Fruit fly (Drosophila melanogaster): ENCODE data around the gene Chc.

Chc gene

dm6 chrX:15817823-15818222 is 17.5 kb downstream of the Chc start:
- TF ChIP-seq CG8478 (optimal IDR thresholded peaks at IDR 0.05) (no peak), Dll (optimal IDR thresholded peaks at IDR 0.05) (no peak)

dm6 chrX:15816905-15817304 is 18.4 kb downstream of the Chc start:
- TF ChIP-seq EcR (GFP tag; optimal IDR thresholded peaks at IDR 0.05) (no peak), usp (GFP tag; optimal IDR thresholded peaks at IDR 0.05) (no peak), pan (optimal IDR thresholded peaks at IDR 0.05) (no peak), Dll (optimal IDR thresholded peaks at IDR 0.05) (no peak), psq (optimal IDR thresholded peaks at IDR 0.05) (no peak), CG8478 (optimal IDR thresholded peaks at IDR 0.05) (no peak)

dm6 chrX:15816127-15816526 is 19.2 kb downstream of the Chc start:
- TF ChIP-seq CG8478 (optimal IDR thresholded peaks at IDR 0.05), result no peak

- TF ChIP-seq Dll (optimal IDR thresholded peaks at IDR 0.05) (no peak), psq (optimal IDR thresholded peaks at IDR 0.05) (no peak), CG8478 (optimal IDR thresholded peaks at IDR 0.05) (no peak), EcR (GFP tag; optimal IDR thresholded peaks at IDR 0.05) (no peak), pan (optimal IDR thresholded peaks at IDR 0.05) (no peak), usp (GFP tag; optimal IDR thresholded peaks at IDR 0.05) (no peak)
Measured at dm6 chrX:15814485-15814884, 20.8 kb downstream of the Chc start.

- TF ChIP-seq CG8478 (optimal IDR thresholded peaks at IDR 0.05) (no peak), usp (GFP tag; optimal IDR thresholded peaks at IDR 0.05) (no peak), pan (optimal IDR thresholded peaks at IDR 0.05) (no peak), Dll (optimal IDR thresholded peaks at IDR 0.05) (no peak), psq (optimal IDR thresholded peaks at IDR 0.05) (no peak), EcR (GFP tag; optimal IDR thresholded peaks at IDR 0.05) (no peak)
Measured at dm6 chrX:15813224-15813623, 22.1 kb downstream of the Chc start.

- no peak for TF ChIP-seq EcR (GFP tag; optimal IDR thresholded peaks at IDR 0.05)
- no peak for TF ChIP-seq psq (optimal IDR thresholded peaks at IDR 0.05)
- TF ChIP-seq pan (optimal IDR thresholded peaks at IDR 0.05), result no peak
- no peak for TF ChIP-seq usp (GFP tag; optimal IDR thresholded peaks at IDR 0.05)
- no peak for TF ChIP-seq CG8478 (optimal IDR thresholded peaks at IDR 0.05)
- TF ChIP-seq Dll (optimal IDR thresholded peaks at IDR 0.05), result no peak
Measured at dm6 chrX:15812615-15812995, 22.7 kb downstream of the Chc start.

- TF ChIP-seq CG8478 (optimal IDR thresholded peaks at IDR 0.05) (peak; percentile 42), usp (GFP tag; optimal IDR thresholded peaks at IDR 0.05) (no peak)
Measured at dm6 chrX:15811666-15812614, 23.4 kb downstream of the Chc start.

- TF ChIP-seq EcR (GFP tag; optimal IDR thresholded peaks at IDR 0.05), result no peak
- TF ChIP-seq Dll (optimal IDR thresholded peaks at IDR 0.05), result no peak
- TF ChIP-seq CG8478 (optimal IDR thresholded peaks at IDR 0.05), result no peak
- TF ChIP-seq psq (optimal IDR thresholded peaks at IDR 0.05), result no peak
- no peak for TF ChIP-seq usp (GFP tag; optimal IDR thresholded peaks at IDR 0.05)
- TF ChIP-seq pan (optimal IDR thresholded peaks at IDR 0.05), result no peak
Measured at dm6 chrX:15809255-15809654, 26.0 kb downstream of the Chc start, which contains the start of gene CG8509. Gene CG8509, plus strand, starts transcription at chrX:15809555.

- TF ChIP-seq psq (optimal IDR thresholded peaks at IDR 0.05) (no peak), EcR (GFP tag; optimal IDR thresholded peaks at IDR 0.05) (no peak)
Measured at dm6 chrX:15807915-15808314, 27.4 kb downstream of the Chc start.

dm6 chrX:15805523-15805922 is 29.8 kb downstream of the Chc start:
- TF ChIP-seq EcR (GFP tag; optimal IDR thresholded peaks at IDR 0.05), result no peak
- TF ChIP-seq psq (optimal IDR thresholded peaks at IDR 0.05), result no peak
- no peak for TF ChIP-seq pan (optimal IDR thresholded peaks at IDR 0.05)
- no peak for TF ChIP-seq usp (GFP tag; optimal IDR thresholded peaks at IDR 0.05)
- no peak for TF ChIP-seq CG8478 (optimal IDR thresholded peaks at IDR 0.05)
- TF ChIP-seq Dll (optimal IDR thresholded peaks at IDR 0.05), result no peak

dm6 chrX:15804790-15805189 is 30.5 kb downstream of the Chc start:
- TF ChIP-seq Dll (optimal IDR thresholded peaks at IDR 0.05) (no peak), CG8478 (optimal IDR thresholded peaks at IDR 0.05) (no peak), EcR (GFP tag; optimal IDR thresholded peaks at IDR 0.05) (no peak)

- TF ChIP-seq Dll (optimal IDR thresholded peaks at IDR 0.05) (no peak), CG8478 (optimal IDR thresholded peaks at IDR 0.05) (no peak), pan (optimal IDR thresholded peaks at IDR 0.05) (no peak), EcR (GFP tag; optimal IDR thresholded peaks at IDR 0.05) (no peak), usp (GFP tag; optimal IDR thresholded peaks at IDR 0.05) (no peak)
Measured at dm6 chrX:15803764-15804563, 31.3 kb downstream of the Chc start, which contains the start of the genes PGRP-LE and sd. Gene PGRP-LE, minus strand, starts transcription at chrX:15803880. Gene sd, plus strand, starts transcription at chrX:15804370.

All from whole organism.